Worm (Caenorhabditis elegans) whole organism, young adult: Measurements from ENCODE around the gene clec-119.

Source experiments
- C17E4.6 ChIP-seq: fragments of 200-800 bp; sonication (Bioruptor generic); IDR thresholded peaks from 2 replicates; pipeline ENCODE4 v1.3.6; 2022; ENCODE audit warnings: missing genetic modification reagents, missing genetic modification characterization, missing compliant biosample characterization
- D2030.7 ChIP-seq: fragments of 200-800 bp; sonication (Bioruptor generic); IDR thresholded peaks from 2 replicates; pipeline ENCODE4 v1.3.6; 2022; ENCODE audit warnings: missing genetic modification reagents, missing genetic modification characterization, missing compliant biosample characterization
- F33H1.4 ChIP-seq: fragments of 200-800 bp; sonication (Bioruptor generic); IDR thresholded peaks from 2 replicates; pipeline ENCODE4 v1.3.6; 2022; ENCODE audit warnings: missing genetic modification reagents, missing genetic modification characterization, missing compliant biosample characterization
- F49E8.2 ChIP-seq: sonication (generic microtip); optimal IDR thresholded peaks from 3 replicates; lab custom pipeline; 2017; ENCODE audit warnings: missing genetic modification characterization, mild to moderate bottlenecking, missing compliant biosample characterization, antibody characterized with exemption, moderate library complexity; ENCODE audit not compliant: insufficient read depth
- F57A8.1 ChIP-seq: fragments of 200-800 bp; sonication (Bioruptor generic); optimal IDR thresholded peaks from 2 replicates; lab custom pipeline; 2018; ENCODE audit warnings: mild to moderate bottlenecking, missing genetic modification characterization, moderate library complexity, missing compliant biosample characterization
- Y56A3A.18 ChIP-seq: fragments of 200-800 bp; sonication (Bioruptor generic); IDR thresholded peaks from 2 replicates; pipeline ENCODE4 v1.3.6; 2022; ENCODE audit warnings: missing genetic modification reagents, missing genetic modification characterization, missing compliant biosample characterization
- attf-6 ChIP-seq: fragments of 200-800 bp; sonication (Bioruptor generic); IDR thresholded peaks from 2 replicates; pipeline ENCODE4 v1.3.6; 2022; ENCODE audit warnings: missing genetic modification reagents, missing genetic modification characterization, missing compliant biosample characterization
- ceh-79 ChIP-seq: sonication (generic microtip); optimal IDR thresholded peaks from 2 replicates; lab custom pipeline; 2017; ENCODE audit warnings: mild to moderate bottlenecking, missing genetic modification characterization, missing compliant biosample characterization
- ceh-91 ChIP-seq: fragments of 200-800 bp; sonication (Bioruptor generic); IDR thresholded peaks from 2 replicates; pipeline ENCODE4 v1.3.6; 2022; ENCODE audit warnings: missing genetic modification reagents, missing genetic modification characterization, missing compliant biosample characterization
- dpff-1 ChIP-seq: sonication (generic microtip); optimal IDR thresholded peaks from 2 replicates; lab custom pipeline; 2017; ENCODE audit warnings: mild to moderate bottlenecking, missing genetic modification characterization, missing compliant biosample characterization
- efl-1 ChIP-seq: fragments of 150-350 bp; optimal IDR thresholded peaks from 2 replicates; lab custom pipeline; 2014; ENCODE audit warnings: missing biosample characterization, missing genetic modification reagents, missing genetic modification characterization
- ekl-4 ChIP-seq: fragments of 200-800 bp; sonication (Bioruptor generic); IDR thresholded peaks from 2 replicates; pipeline ENCODE4 v1.3.6; 2022; ENCODE audit warnings: missing genetic modification reagents, missing genetic modification characterization, missing compliant biosample characterization
- gei-17 ChIP-seq: fragments of 200-800 bp; sonication (Bioruptor generic); optimal IDR thresholded peaks from 2 replicates; lab custom pipeline; 2018; ENCODE audit warnings: mild to moderate bottlenecking, missing genetic modification characterization, missing compliant biosample characterization
- him-1 ChIP-seq: sonication (generic microtip); optimal IDR thresholded peaks from 2 replicates; lab custom pipeline; 2016; ENCODE audit warnings: missing genotype, missing genetic modification reagents, missing genetic modification characterization, missing compliant biosample characterization
- hmg-1.2 ChIP-seq: fragments of 200-800 bp; sonication (Bioruptor generic); IDR thresholded peaks from 2 replicates; pipeline ENCODE4 v1.3.6; 2022; ENCODE audit warnings: missing genetic modification reagents, missing genetic modification characterization, missing compliant biosample characterization
- lin-26 ChIP-seq: fragments of 200-800 bp; sonication (Bioruptor generic); IDR thresholded peaks from 2 replicates; pipeline ENCODE4 v1.3.6; 2022; ENCODE audit warnings: missing genetic modification reagents, missing genetic modification characterization, missing compliant biosample characterization
- lin-54 ChIP-seq: fragments of 200-800 bp; sonication (Bioruptor generic); optimal IDR thresholded peaks from 2 replicates; lab custom pipeline; 2018; ENCODE audit warnings: mild to moderate bottlenecking, missing genetic modification characterization, missing compliant biosample characterization
- lsl-1 ChIP-seq: fragments of 200-800 bp; sonication (Bioruptor generic); optimal IDR thresholded peaks from 2 replicates; lab custom pipeline; 2018; ENCODE audit warnings: mild to moderate bottlenecking, missing genetic modification characterization, moderate library complexity, missing compliant biosample characterization
- lsy-27 ChIP-seq: sonication (generic microtip); optimal IDR thresholded peaks from 2 replicates; lab custom pipeline; 2017; ENCODE audit warnings: missing genetic modification characterization, mild to moderate bottlenecking, missing compliant biosample characterization, antibody characterized with exemption, missing genotype, borderline replicate concordance; ENCODE audit not compliant: insufficient read depth
- madf-3 ChIP-seq: fragments of 200-800 bp; sonication (Bioruptor generic); IDR thresholded peaks from 2 replicates; pipeline ENCODE4 v1.3.6; 2022; ENCODE audit warnings: missing genetic modification reagents, missing genetic modification characterization, missing compliant biosample characterization
- madf-6 ChIP-seq: fragments of 200-800 bp; sonication (Bioruptor generic); IDR thresholded peaks from 2 replicates; pipeline ENCODE4 v1.3.6; 2022; ENCODE audit warnings: missing genetic modification reagents, missing genetic modification characterization, missing compliant biosample characterization
- madf-8 ChIP-seq: fragments of 200-800 bp; sonication (Bioruptor generic); conservative IDR thresholded peaks from 2 replicates; pipeline ENCODE4 v1.3.6; 2022; ENCODE audit warnings: missing genetic modification reagents, missing genetic modification characterization, missing compliant biosample characterization
- mcd-1 ChIP-seq: fragments of 200-800 bp; sonication (Bioruptor generic); IDR thresholded peaks from 2 replicates; pipeline ENCODE4 v1.3.6; 2022; ENCODE audit warnings: missing genetic modification reagents, missing genetic modification characterization, missing compliant biosample characterization
- mes-4 ChIP-seq: sonication (generic microtip); optimal IDR thresholded peaks from 2 replicates; lab custom pipeline; 2016; ENCODE audit warnings: missing genotype, missing genetic modification characterization, missing compliant biosample characterization
- nhr-90 ChIP-seq: sonication (generic microtip); optimal IDR thresholded peaks from 2 replicates; lab custom pipeline; 2016; ENCODE audit warnings: missing genotype, mild to moderate bottlenecking, missing genetic modification characterization, missing compliant biosample characterization
- snpc-1.3 ChIP-seq: sonication (generic microtip); optimal IDR thresholded peaks from 2 replicates; lab custom pipeline; 2017; ENCODE audit warnings: missing genetic modification characterization, mild to moderate bottlenecking, missing compliant biosample characterization, antibody characterized with exemption, moderate library complexity, missing genotype, missing genetic modification reagents; ENCODE audit not compliant: insufficient read depth
- snpc-3.4 ChIP-seq: sonication (generic microtip); optimal IDR thresholded peaks from 2 replicates; lab custom pipeline; 2017; ENCODE audit warnings: missing genetic modification characterization, mild to moderate bottlenecking, missing compliant biosample characterization, antibody characterized with exemption, moderate library complexity, missing genotype, missing genetic modification reagents
- tbp1 ChIP-seq: fragments of 200-800 bp; sonication (Bioruptor generic); optimal IDR thresholded peaks from 2 replicates; lab custom pipeline; 2018; ENCODE audit warnings: mild to moderate bottlenecking, missing genetic modification characterization, missing compliant biosample characterization
- tlf-1 ChIP-seq: fragments of 200-800 bp; sonication (Bioruptor generic); optimal IDR thresholded peaks from 2 replicates; lab custom pipeline; 2018; ENCODE audit warnings: mild to moderate bottlenecking, missing genetic modification characterization, missing compliant biosample characterization
- unc-130 ChIP-seq: sonication (generic microtip); optimal IDR thresholded peaks from 2 replicates; lab custom pipeline; 2016; ENCODE audit warnings: missing genetic modification reagents, missing genetic modification characterization, missing compliant biosample characterization
- xnd-1 ChIP-seq: sonication (generic microtip); optimal IDR thresholded peaks from 2 replicates; lab custom pipeline; 2016; ENCODE audit warnings: missing genotype, missing genetic modification reagents, missing genetic modification characterization, missing compliant biosample characterization
- ztf-25 ChIP-seq: fragments of 200-800 bp; sonication (Bioruptor generic); IDR thresholded peaks from 2 replicates; pipeline ENCODE4 v1.3.6; 2022; ENCODE audit warnings: missing genetic modification reagents, missing genetic modification characterization, missing compliant biosample characterization
- ztf-3 ChIP-seq: fragments of 200-800 bp; sonication (Bioruptor generic); optimal IDR thresholded peaks from 2 replicates; lab custom pipeline; 2018; ENCODE audit warnings: mild to moderate bottlenecking, missing genetic modification characterization, missing compliant biosample characterization

clec-119 gene

DNA sequence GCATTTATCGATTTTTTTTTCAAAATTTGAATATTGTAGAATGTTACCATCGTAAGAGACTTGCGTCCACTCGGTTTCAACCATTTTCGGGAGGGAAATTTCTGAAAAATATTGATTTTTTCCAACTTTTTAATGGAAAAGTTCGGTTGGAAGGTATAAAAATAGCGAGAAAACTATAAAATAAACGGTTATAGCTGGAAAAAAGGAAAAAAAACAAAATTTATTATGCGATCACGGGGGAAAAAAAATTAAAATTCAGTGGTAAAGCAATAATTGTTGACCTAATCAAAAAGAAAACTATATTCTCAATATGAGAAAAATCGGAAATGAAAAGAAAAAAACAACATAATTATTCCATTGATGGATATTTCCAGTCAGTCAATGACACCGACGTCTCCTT lies 50.3 kb downstream of the clec-119 start, which contains the start of gene emc-2:
Gene emc-2 (minus strand): TSS at position 101 of the 400 bp plus-strand sequence.
- TF ChIP-seq madf-3 (GFP tag; lab: Robert Waterston, UW): no peak
- TF ChIP-seq ceh-79 (tag; lab: Kevin White, UChicago): no peak
- no peak for TF ChIP-seq ztf-25 (GFP tag; lab: Robert Waterston, UW)
- no peak for TF ChIP-seq unc-130 (GFP tag; lab: Kevin White, UChicago)
- TF ChIP-seq lsy-27 (tag; lab: Kevin White, UChicago): no peak
- no peak for TF ChIP-seq nhr-90 (tag; lab: Kevin White, UChicago)
- no peak for TF ChIP-seq F57A8.1
- TF ChIP-seq ztf-3 (GFP tag; lab: Kevin White, UChicago): no peak
- TF ChIP-seq, all 124 proteins: peak for 0

DNA sequence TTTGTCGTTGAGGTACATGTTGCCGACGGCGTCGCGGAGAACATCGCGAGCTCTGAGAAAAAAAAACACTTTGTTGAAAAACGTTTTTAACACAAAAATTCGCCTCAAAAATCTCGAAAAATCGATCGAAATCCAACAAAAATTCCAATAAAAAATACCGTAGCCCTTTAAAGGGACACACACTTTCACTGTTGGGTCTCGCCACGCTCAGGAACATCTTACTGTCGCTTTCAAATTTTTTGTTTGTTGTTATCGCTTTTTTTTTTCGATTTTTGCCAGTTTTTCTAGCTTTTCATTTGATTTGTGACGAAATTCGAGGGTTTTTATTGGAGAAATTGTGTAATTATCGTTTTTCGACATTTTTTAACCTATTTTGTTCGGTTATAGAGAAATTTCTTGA lies 50.8 kb downstream of the clec-119 start:
- peak; percentile 80 for TF ChIP-seq lin-54
- TF ChIP-seq F33H1.4: peak; percentile 94
- peak; percentile 96 for TF ChIP-seq xnd-1 (tag; lab: Kevin White, UChicago)
- peak; percentile 73 for TF ChIP-seq madf-8 (GFP tag; lab: Robert Waterston, UW)
- peak; percentile 61 for TF ChIP-seq snpc-3.4 (tag; lab: Kevin White, UChicago)
- peak; percentile 72 for TF ChIP-seq D2030.7 (GFP tag; lab: Robert Waterston, UW)
- TF ChIP-seq dpff-1 (tag; lab: Kevin White, UChicago): no peak
- peak; percentile 56 for TF ChIP-seq F49E8.2 (tag; lab: Kevin White, UChicago)
- peak; percentile 5 for TF ChIP-seq snpc-1.3 (tag; lab: Kevin White, UChicago)
- no peak for TF ChIP-seq lin-26 (GFP tag; lab: Robert Waterston, UW)
- TF ChIP-seq mes-4: no peak
- no peak for TF ChIP-seq Y56A3A.18 (GFP tag; lab: Robert Waterston, UW)
- TF ChIP-seq lsl-1: peak; percentile 96
- 0 out of 2 replicates have a peak, but pooled peaks have one; percentile 34 for TF ChIP-seq ekl-4 (GFP tag; lab: Robert Waterston, UW)
- no peak for TF ChIP-seq attf-6 (GFP tag; lab: Robert Waterston, UW)
- TF ChIP-seq efl-1 (GFP tag; lab: Kevin White, UChicago): peak; percentile 35
- peak; percentile 9 for TF ChIP-seq tbp1 (GFP tag; lab: Kevin White, UChicago)
- peak; percentile 61; the same call in 1 of the 2 replicates for TF ChIP-seq ceh-91
- TF ChIP-seq madf-6 (GFP tag; lab: Robert Waterston, UW): peak; percentile 94
- 0 out of 2 replicates have a peak, but pooled peaks have one; percentile 9 for TF ChIP-seq hmg-1.2 (GFP tag; lab: Robert Waterston, UW)
- peak; percentile 45; the same call in 1 of the 2 replicates for TF ChIP-seq mcd-1 (GFP tag; lab: Robert Waterston, UW)
- no peak for TF ChIP-seq gei-17
- TF ChIP-seq C17E4.6: no peak
- no peak for TF ChIP-seq tlf-1 (GFP tag; lab: Kevin White, UChicago)
- peak; percentile 20 for TF ChIP-seq him-1 (tag; lab: Kevin White, UChicago)
- TF ChIP-seq, all 124 proteins: peak for 17
